Worm (Caenorhabditis elegans) whole organism, early embryonic: ENCODE results near the gene srsx-14.

Source experiments
- B0310.2 ChIP-seq: sonication (generic microtip); optimal IDR thresholded peaks from 2 replicates; lab custom pipeline; 2016; ENCODE audit warnings: mild to moderate bottlenecking, missing genetic modification characterization, missing compliant biosample characterization
- F13C5.2 ChIP-seq: sonication (generic microtip); optimal IDR thresholded peaks from 2 replicates; lab custom pipeline; 2017; ENCODE audit warnings: mild to moderate bottlenecking, missing genetic modification characterization, inconsistent platforms, missing compliant biosample characterization
- aly-1 ChIP-seq: sonication (generic microtip); optimal IDR thresholded peaks from 2 replicates; lab custom pipeline; 2016; ENCODE audit warnings: missing genetic modification characterization, missing compliant biosample characterization
- ama-1 ChIP-seq: fragments of 150-350 bp; optimal IDR thresholded peaks from 2 replicates; lab custom pipeline; 2014
- ceh-13 ChIP-seq: fragments of 200-800 bp; sonication (Bioruptor generic); optimal IDR thresholded peaks from 2 replicates; lab custom pipeline; 2018; ENCODE audit warnings: mild to moderate bottlenecking, missing genetic modification characterization, missing compliant biosample characterization
- ceh-36 ChIP-seq: sonication (generic microtip); optimal IDR thresholded peaks from 2 replicates; lab custom pipeline; 2016; ENCODE audit warnings: missing genetic modification characterization, inconsistent platforms, missing compliant biosample characterization
- ets-7 ChIP-seq: sonication (generic microtip); optimal IDR thresholded peaks from 2 replicates; lab custom pipeline; 2016; ENCODE audit warnings: missing genotype, missing genetic modification characterization, missing compliant biosample characterization
- flt-1 ChIP-seq: fragments of 200-800 bp; sonication (Bioruptor generic); IDR thresholded peaks from 2 replicates; pipeline ENCODE4 v1.3.6; 2022; ENCODE audit warnings: missing genetic modification characterization, missing compliant biosample characterization
- hmbx-1 ChIP-seq: sonication (generic microtip); optimal IDR thresholded peaks from 2 replicates; lab custom pipeline; 2016; ENCODE audit warnings: mild to moderate bottlenecking, missing genetic modification characterization, missing compliant biosample characterization
- hmg-4 ChIP-seq: fragments of 200-800 bp; sonication (Bioruptor generic); optimal IDR thresholded peaks from 2 replicates; lab custom pipeline; 2018; ENCODE audit warnings: mild to moderate bottlenecking, missing genetic modification characterization, missing compliant biosample characterization
- hnd-1 ChIP-seq: sonication (generic microtip); optimal IDR thresholded peaks from 2 replicates; lab custom pipeline; 2016; ENCODE audit warnings: missing genetic modification characterization, missing compliant biosample characterization
- pes-1 ChIP-seq: fragments of 200-800 bp; sonication (Bioruptor generic); IDR thresholded peaks from 2 replicates; pipeline ENCODE4 v1.3.6; 2022; ENCODE audit warnings: missing genetic modification reagents, missing genetic modification characterization, missing compliant biosample characterization
- scrt-1 ChIP-seq: fragments of 200-800 bp; sonication (Bioruptor generic); IDR thresholded peaks from 2 replicates; pipeline ENCODE4 v1.3.6; 2022; ENCODE audit warnings: missing genetic modification characterization, missing compliant biosample characterization
- sea-1 ChIP-seq: fragments of 200-800 bp; sonication (Bioruptor generic); conservative IDR thresholded peaks from 2 replicates; pipeline ENCODE4 v1.3.6; 2022; ENCODE audit warnings: missing genetic modification characterization, missing compliant biosample characterization
- tbx-11 ChIP-seq: fragments of 200-800 bp; sonication (Bioruptor generic); IDR thresholded peaks from 2 replicates; pipeline ENCODE4 v1.3.6; 2022; ENCODE audit warnings: missing genetic modification characterization, missing compliant biosample characterization
- tbx-37 ChIP-seq: fragments of 200-800 bp; sonication (Bioruptor generic); conservative IDR thresholded peaks from 2 replicates; pipeline ENCODE4 v1.3.6; 2022; ENCODE audit warnings: missing genetic modification reagents, missing genetic modification characterization, missing compliant biosample characterization
- tra-4 ChIP-seq: sonication (generic microtip); optimal IDR thresholded peaks from 2 replicates; lab custom pipeline; 2017; ENCODE audit warnings: missing genetic modification characterization, missing compliant biosample characterization

Gene srsx-14

ce11 chrIV:5649073-5649583 lies 22.2 kb upstream of the srsx-14 start, which contains the start of gene csn-5:
Gene csn-5 (plus strand): TSS chrIV:5649533.
- TF ChIP-seq flt-1 (GFP tag; lab: Robert Waterston, UW) (no peak), ets-7 (tag; lab: Kevin White, UChicago) (no peak), sea-1 (no peak), hmbx-1 (tag; lab: Kevin White, UChicago) (no peak), scrt-1 (GFP tag; lab: Robert Waterston, UW) (no peak), ceh-13 (GFP tag; lab: Kevin White, UChicago) (no peak), tbx-37 (GFP tag; lab: Robert Waterston, UW) (no peak), tra-4 (no peak), ceh-36 (tag; lab: Kevin White, UChicago) (no peak), F13C5.2 (no peak)

DNA sequence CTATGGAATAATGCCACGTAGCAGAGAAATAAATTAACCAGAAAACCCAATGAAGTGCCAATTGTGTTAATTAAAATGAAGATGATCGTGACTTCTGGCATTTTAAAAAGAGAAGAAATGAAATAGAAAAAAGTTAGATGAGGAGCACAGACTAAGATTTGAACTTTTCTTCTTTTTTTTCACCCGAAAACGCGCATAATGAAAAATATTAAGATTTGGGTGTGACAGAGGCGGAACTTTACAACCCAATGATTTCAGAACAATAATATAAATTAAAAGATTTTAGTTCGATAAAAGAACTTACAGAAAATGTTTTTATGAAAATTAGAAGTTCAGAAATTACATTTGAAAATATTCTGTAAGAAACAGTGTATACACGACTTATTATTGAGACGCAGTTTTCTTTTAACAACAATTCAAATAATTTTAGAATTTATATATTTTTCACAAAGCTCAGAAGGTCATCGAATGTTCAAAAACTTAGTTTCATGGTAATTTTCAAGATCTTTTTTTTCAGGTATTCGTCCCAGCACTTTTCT lies 18.6 kb upstream of the srsx-14 start, which contains the start of the genes srd-8 and B0547.2:
TSS of gene srd-8 (minus strand) at position 101 of the 539 bp plus-strand sequence.
TSS of gene B0547.2 (plus strand) at position 489 of the 539 bp plus-strand sequence.
- no peak for TF ChIP-seq hmbx-1 (tag; lab: Kevin White, UChicago)
- TF ChIP-seq scrt-1 (GFP tag; lab: Robert Waterston, UW) = no peak
- no peak for TF ChIP-seq ceh-13 (GFP tag; lab: Kevin White, UChicago)
- TF ChIP-seq flt-1 (GFP tag; lab: Robert Waterston, UW) = no peak
- TF ChIP-seq tra-4 = no peak
- TF ChIP-seq hnd-1 = no peak
- TF ChIP-seq tbx-37 (GFP tag; lab: Robert Waterston, UW) = no peak
- TF ChIP-seq hmg-4 (GFP tag; lab: Kevin White, UChicago) = no peak
- no peak for TF ChIP-seq ets-7 (tag; lab: Kevin White, UChicago)
- no peak for TF ChIP-seq B0310.2 (tag; lab: Kevin White, UChicago)
- no peak for TF ChIP-seq tbx-11 (GFP tag; lab: Robert Waterston, UW)
- no peak for TF ChIP-seq aly-1
- TF ChIP-seq ama-1 (lab: Kevin White, UChicago) = no peak
- TF ChIP-seq pes-1 (GFP tag; lab: Robert Waterston, UW) = no peak
- no peak for TF ChIP-seq F13C5.2
- TF ChIP-seq sea-1 = no peak
- no peak for TF ChIP-seq ceh-36 (tag; lab: Kevin White, UChicago)

DNA sequence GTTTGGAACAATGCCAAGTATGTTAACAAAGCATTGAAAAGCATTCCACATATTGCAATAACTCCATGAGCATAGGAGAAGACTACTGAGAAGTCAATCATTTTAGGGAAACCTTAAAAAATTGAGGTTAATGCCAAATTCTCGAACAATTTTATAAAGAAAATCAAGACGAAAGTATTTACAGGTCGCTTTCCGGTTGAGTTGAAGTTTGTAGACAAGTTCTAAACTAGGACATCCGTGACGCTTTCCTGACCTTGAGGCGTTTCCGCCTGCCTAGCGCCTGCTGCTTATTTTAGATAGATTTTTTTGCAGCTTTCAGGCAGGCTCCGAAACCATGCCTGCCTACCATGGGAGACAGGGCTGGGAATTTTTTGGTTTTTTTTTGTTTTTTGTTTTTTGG lies 8.6 kb upstream of the srsx-14 start, which contains the start of gene srd-13:
TSS of gene srd-13 (minus strand) at position 101 of the 400 bp plus-strand sequence.
- TF ChIP-seq aly-1 (no peak), tbx-11 (GFP tag; lab: Robert Waterston, UW) (no peak), flt-1 (GFP tag; lab: Robert Waterston, UW) (no peak), pes-1 (GFP tag; lab: Robert Waterston, UW) (no peak), sea-1 (no peak), ama-1 (lab: Kevin White, UChicago) (no peak), tra-4 (no peak), ets-7 (tag; lab: Kevin White, UChicago) (no peak), scrt-1 (GFP tag; lab: Robert Waterston, UW) (no peak), hnd-1 (no peak), hmg-4 (GFP tag; lab: Kevin White, UChicago) (no peak), tbx-37 (GFP tag; lab: Robert Waterston, UW) (no peak)

- TF ChIP-seq ets-7 (tag; lab: Kevin White, UChicago) (no peak), hmg-4 (GFP tag; lab: Kevin White, UChicago) (no peak), ceh-36 (tag; lab: Kevin White, UChicago) (no peak), hnd-1 (no peak), tra-4 (no peak)
Observed at ce11 chrIV:5632536-5632935, 5.6 kb upstream of the srsx-14 start.

DNA sequence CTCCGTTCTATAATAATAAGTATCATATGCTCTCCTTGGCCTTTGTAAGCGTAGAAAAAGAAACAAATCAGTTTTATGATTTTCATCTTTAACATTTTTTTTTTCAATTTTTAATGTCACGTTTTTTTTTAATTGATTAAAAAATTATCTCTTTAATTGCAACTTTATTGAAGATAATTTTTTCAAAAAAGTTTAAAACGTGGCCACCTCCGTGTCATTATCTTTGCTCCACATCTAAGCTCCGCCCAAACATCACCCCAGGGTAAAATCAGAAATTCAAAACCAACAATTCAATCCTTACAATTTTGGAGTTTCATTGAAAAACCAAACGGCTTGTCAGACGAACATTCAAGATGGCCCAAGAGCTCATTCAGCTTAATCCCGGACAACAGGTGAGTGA lies 4.7 kb upstream of the srsx-14 start, which contains the start of gene ttbk-8.2:
TSS of gene ttbk-8.2 (plus strand) at position 301 of the 400 bp plus-strand sequence.
- TF ChIP-seq ets-7 (tag; lab: Kevin White, UChicago) = no peak
- no peak for TF ChIP-seq tbx-37 (GFP tag; lab: Robert Waterston, UW)
- no peak for TF ChIP-seq F13C5.2
- TF ChIP-seq pes-1 (GFP tag; lab: Robert Waterston, UW) = no peak
- TF ChIP-seq ama-1 (lab: Kevin White, UChicago) = no peak
- no peak for TF ChIP-seq ceh-13 (GFP tag; lab: Kevin White, UChicago)
- no peak for TF ChIP-seq sea-1
- no peak for TF ChIP-seq hmbx-1 (tag; lab: Kevin White, UChicago)
- TF ChIP-seq ceh-36 (tag; lab: Kevin White, UChicago) = no peak

- no peak for TF ChIP-seq hnd-1
- no peak for TF ChIP-seq ets-7 (tag; lab: Kevin White, UChicago)
- TF ChIP-seq hmg-4 (GFP tag; lab: Kevin White, UChicago) = no peak
- no peak for TF ChIP-seq aly-1
- TF ChIP-seq tbx-11 (GFP tag; lab: Robert Waterston, UW) = no peak
- no peak for TF ChIP-seq sea-1
Observed at ce11 chrIV:5630156-5630555, 3.2 kb upstream of the srsx-14 start, which contains the start of gene srd-12. Gene srd-12 (minus strand): TSS chrIV:5630256.

- TF ChIP-seq F13C5.2 (no peak), sea-1 (no peak), aly-1 (no peak), tra-4 (no peak), B0310.2 (tag; lab: Kevin White, UChicago) (no peak), ceh-36 (tag; lab: Kevin White, UChicago) (no peak), ets-7 (tag; lab: Kevin White, UChicago) (no peak), hnd-1 (no peak), scrt-1 (GFP tag; lab: Robert Waterston, UW) (no peak), hmbx-1 (tag; lab: Kevin White, UChicago) (no peak), ama-1 (lab: Kevin White, UChicago) (no peak), pes-1 (GFP tag; lab: Robert Waterston, UW) (no peak), flt-1 (GFP tag; lab: Robert Waterston, UW) (no peak), tbx-37 (GFP tag; lab: Robert Waterston, UW) (no peak), tbx-11 (GFP tag; lab: Robert Waterston, UW) (no peak), hmg-4 (GFP tag; lab: Kevin White, UChicago) (no peak)
Observed at ce11 chrIV:5623718-5624117, 3.2 kb downstream of the srsx-14 start, which contains the start of gene srsx-15. Gene srsx-15 (minus strand): TSS chrIV:5623818.
